Fruit fly (Drosophila melanogaster) whole organism, wandering third instar larva: ENCODE data around the gene Npc2a.

Source experiments
- Abd-B ChIP-seq: fragments of >200 bp; optimal IDR thresholded peaks from 2 replicates; lab custom pipeline; 2017; ENCODE audit warnings: missing biosample characterization, missing genetic modification characterization
- Dfd ChIP-seq: fragments of >200 bp; optimal IDR thresholded peaks from 2 replicates; lab custom pipeline; 2017; ENCODE audit warnings: missing biosample characterization, missing genetic modification characterization
- Dif ChIP-seq: fragments of 200-275, 200-300 bp; sonication (Bioruptor generic); optimal IDR thresholded peaks from 2 replicates; lab custom pipeline; 2018; ENCODE audit warnings: missing biosample characterization, missing genetic modification characterization; ENCODE audit not compliant: partially characterized antibody
- GATAd ChIP-seq: sonication (Bioruptor generic); optimal IDR thresholded peaks from 2 replicates; lab custom pipeline; 2016; ENCODE audit warnings: missing biosample characterization, missing genetic modification characterization
- Hr78 ChIP-seq: fragments of >200 bp; optimal IDR thresholded peaks from 2 replicates; lab custom pipeline; 2017; ENCODE audit warnings: missing biosample characterization, missing genetic modification characterization
- Jra ChIP-seq: sonication (Bioruptor generic); optimal IDR thresholded peaks from 2 replicates; lab custom pipeline; 2016; ENCODE audit warnings: missing biosample characterization, missing genetic modification characterization
- dl ChIP-seq, 2 experiments: fragments of 175-275, 200-275 bp in 1 of 2; fragments of 200-275 bp in 1 of 2; sonication (Bioruptor generic); optimal IDR thresholded peaks; lab custom pipeline; 2018; ENCODE audit warnings: mild to moderate bottlenecking in 2 of 2, missing biosample characterization in 2 of 2, missing genetic modification characterization in 2 of 2, moderate library complexity in 2 of 2; ENCODE audit not compliant: partially characterized antibody in 2 of 2, insufficient read depth in 1 of 2
- dsf ChIP-seq: sonication (Bioruptor generic); optimal IDR thresholded peaks from 2 replicates; lab custom pipeline; 2016; ENCODE audit warnings: missing biosample characterization, missing genetic modification characterization, borderline replicate concordance
- pan ChIP-seq: fragments of >200 bp; optimal IDR thresholded peaks from 2 replicates; lab custom pipeline; 2017
- sv ChIP-seq: fragments of 200-800 bp; sonication (Bioruptor generic); optimal IDR thresholded peaks from 3 replicates; lab custom pipeline; 2016; ENCODE audit warnings: missing biosample characterization, missing genetic modification characterization
- usp ChIP-seq: fragments of >200 bp; optimal IDR thresholded peaks from 2 replicates; lab custom pipeline; 2017; ENCODE audit warnings: missing biosample characterization, missing genetic modification characterization

DNA sequence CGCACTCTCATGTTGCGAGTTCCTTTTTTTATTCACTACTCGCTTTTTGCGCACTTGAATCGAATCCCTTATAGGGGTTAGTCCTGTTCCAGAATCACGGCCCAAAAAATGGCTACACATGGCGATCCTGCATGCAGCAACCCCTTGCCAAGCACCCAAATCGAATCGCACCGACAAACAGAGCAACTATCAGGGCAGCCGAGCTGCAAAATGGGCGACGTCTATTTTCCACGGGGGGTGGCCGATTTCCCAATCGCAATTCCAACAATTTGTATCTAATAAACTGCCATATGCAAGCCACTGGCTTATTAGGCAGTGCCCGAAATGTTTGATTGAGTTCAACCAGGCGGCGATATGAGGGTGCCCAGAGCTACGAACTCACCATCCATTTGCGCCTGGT, 20.8 kb upstream of the Npc2a start:
- TF ChIP-seq usp (GFP tag; lab: Kevin White, UChicago) (no peak), dsf (GFP tag; lab: Kevin White, UChicago) (no peak), Dif (GFP tag; lab: Kevin White, UChicago) (no peak), dl (GFP tag; optimal IDR thresholded peaks at IDR 0.05; lab: Kevin White, UChicago; ENCODE audit: insufficient read depth in 1 of 2, partially characterized antibody in 2 of 2) (no peak), sv (no peak), Hr78 (GFP tag; lab: Kevin White, UChicago) (no peak), GATAd (no peak), Abd-B (GFP tag; lab: Kevin White, UChicago) (no peak), Jra (GFP tag; lab: Kevin White, UChicago) (no peak), pan (lab: Kevin White, UChicago) (no peak), Dfd (GFP tag; lab: Kevin White, UChicago) (no peak)
